Worm (Caenorhabditis elegans) whole organism, young adult: ENCODE results near the gene btb-18.

Experiments used
- B0261.1 ChIP-seq: sonication (generic microtip); optimal IDR thresholded peaks from 2 replicates; lab custom pipeline; 2016; ENCODE audit warnings: mild to moderate bottlenecking, missing genetic modification characterization, moderate library complexity, missing compliant biosample characterization
- B0336.3 ChIP-seq: fragments of 200-800 bp; sonication (Bioruptor generic); IDR thresholded peaks from 2 replicates; pipeline ENCODE4 v1.3.6; 2022; ENCODE audit warnings: missing genetic modification characterization, missing compliant biosample characterization
- C17E4.6 ChIP-seq: fragments of 200-800 bp; sonication (Bioruptor generic); IDR thresholded peaks from 2 replicates; pipeline ENCODE4 v1.3.6; 2022; ENCODE audit warnings: missing genetic modification reagents, missing genetic modification characterization, missing compliant biosample characterization
- D2030.7 ChIP-seq: fragments of 200-800 bp; sonication (Bioruptor generic); IDR thresholded peaks from 2 replicates; pipeline ENCODE4 v1.3.6; 2022; ENCODE audit warnings: missing genetic modification reagents, missing genetic modification characterization, missing compliant biosample characterization
- F22D6.2 ChIP-seq: sonication (generic microtip); optimal IDR thresholded peaks from 2 replicates; lab custom pipeline; 2016; ENCODE audit warnings: mild to moderate bottlenecking, missing genetic modification characterization, missing compliant biosample characterization
- F23B12.7 ChIP-seq: sonication (generic microtip); optimal IDR thresholded peaks from 2 replicates; lab custom pipeline; 2017; ENCODE audit warnings: missing genetic modification characterization, mild to moderate bottlenecking, missing compliant biosample characterization, antibody characterized with exemption, moderate library complexity; ENCODE audit not compliant: insufficient read depth
- F57A8.1 ChIP-seq: fragments of 200-800 bp; sonication (Bioruptor generic); optimal IDR thresholded peaks from 2 replicates; lab custom pipeline; 2018; ENCODE audit warnings: mild to moderate bottlenecking, missing genetic modification characterization, moderate library complexity, missing compliant biosample characterization
- K12H6.12 ChIP-seq: fragments of 200-800 bp; sonication (Bioruptor generic); optimal IDR thresholded peaks from 2 replicates; lab custom pipeline; 2018; ENCODE audit warnings: mild to moderate bottlenecking, missing genetic modification characterization, missing compliant biosample characterization
- Y53G8AR.9 ChIP-seq: fragments of 200-800 bp; sonication (Bioruptor generic); conservative IDR thresholded peaks from 2 replicates; pipeline ENCODE4 v1.3.6; 2022; ENCODE audit warnings: missing genetic modification reagents, missing genetic modification characterization, missing compliant biosample characterization
- akir-1 ChIP-seq: fragments of 200-800 bp; sonication (Bioruptor generic); optimal IDR thresholded peaks from 2 replicates; lab custom pipeline; 2018; ENCODE audit warnings: mild to moderate bottlenecking, missing genetic modification characterization, moderate library complexity, missing compliant biosample characterization
- aptf-2 ChIP-seq: fragments of 200-800 bp; sonication (Bioruptor generic); conservative IDR thresholded peaks from 2 replicates; pipeline ENCODE4 v1.3.6; 2022; ENCODE audit warnings: missing genetic modification reagents, missing genetic modification characterization, missing compliant biosample characterization
- attf-5 ChIP-seq: fragments of 200-800 bp; sonication (Bioruptor generic); optimal IDR thresholded peaks from 2 replicates; lab custom pipeline; 2018; ENCODE audit warnings: mild to moderate bottlenecking, missing genetic modification characterization, missing compliant biosample characterization
- attf-6 ChIP-seq: fragments of 200-800 bp; sonication (Bioruptor generic); IDR thresholded peaks from 2 replicates; pipeline ENCODE4 v1.3.6; 2022; ENCODE audit warnings: missing genetic modification reagents, missing genetic modification characterization, missing compliant biosample characterization
- ccch-3 ChIP-seq: fragments of 200-800 bp; sonication (Bioruptor generic); optimal IDR thresholded peaks from 2 replicates; lab custom pipeline; 2018; ENCODE audit warnings: mild to moderate bottlenecking, missing genetic modification characterization, missing compliant biosample characterization
- ceh-100 ChIP-seq: fragments of 200-800 bp; sonication (Bioruptor generic); IDR thresholded peaks from 2 replicates; pipeline ENCODE4 v1.3.6; 2022; ENCODE audit warnings: missing genetic modification reagents, missing genetic modification characterization, missing compliant biosample characterization
- ceh-40 ChIP-seq: fragments of 200-800 bp; sonication (Bioruptor generic); IDR thresholded peaks from 2 replicates; pipeline ENCODE4 v1.3.6; 2022; ENCODE audit warnings: missing genetic modification characterization, missing compliant biosample characterization
- ceh-79 ChIP-seq: sonication (generic microtip); optimal IDR thresholded peaks from 2 replicates; lab custom pipeline; 2017; ENCODE audit warnings: mild to moderate bottlenecking, missing genetic modification characterization, missing compliant biosample characterization
- dox-1 ChIP-seq: fragments of 200-800 bp; sonication (Bioruptor generic); IDR thresholded peaks from 2 replicates; pipeline ENCODE4 v1.3.6; 2022; ENCODE audit warnings: missing genetic modification reagents, missing genetic modification characterization, missing compliant biosample characterization
- dpff-1 ChIP-seq: sonication (generic microtip); optimal IDR thresholded peaks from 2 replicates; lab custom pipeline; 2017; ENCODE audit warnings: mild to moderate bottlenecking, missing genetic modification characterization, missing compliant biosample characterization
- egl-44 ChIP-seq: fragments of 200-800 bp; sonication (Bioruptor generic); IDR thresholded peaks from 2 replicates; pipeline ENCODE4 v1.3.6; 2022; ENCODE audit warnings: missing genetic modification reagents, missing genetic modification characterization, missing compliant biosample characterization
- gei-17 ChIP-seq: fragments of 200-800 bp; sonication (Bioruptor generic); optimal IDR thresholded peaks from 2 replicates; lab custom pipeline; 2018; ENCODE audit warnings: mild to moderate bottlenecking, missing genetic modification characterization, missing compliant biosample characterization
- hlh-12 ChIP-seq: sonication (generic microtip); optimal IDR thresholded peaks from 2 replicates; lab custom pipeline; 2016; ENCODE audit warnings: missing genetic modification characterization, missing compliant biosample characterization
- hmg-20 ChIP-seq: fragments of 200-800 bp; sonication (Bioruptor generic); IDR thresholded peaks from 2 replicates; pipeline ENCODE4 v1.3.6; 2022; ENCODE audit warnings: missing genetic modification reagents, missing genetic modification characterization, missing compliant biosample characterization
- hrde-1 ChIP-seq: sonication (generic microtip); optimal IDR thresholded peaks from 2 replicates; lab custom pipeline; 2016; ENCODE audit warnings: missing genetic modification characterization, mild to moderate bottlenecking, missing compliant biosample characterization, moderate library complexity, missing genotype, missing genetic modification reagents, borderline replicate concordance
- lag-1 ChIP-seq: fragments of 200-800 bp; sonication (Bioruptor generic); IDR thresholded peaks from 2 replicates; pipeline ENCODE4 v1.3.6; 2022; ENCODE audit warnings: missing genetic modification reagents, missing genetic modification characterization, missing compliant biosample characterization
- lin-40 ChIP-seq: sonication (generic microtip); optimal IDR thresholded peaks from 2 replicates; lab custom pipeline; 2016; ENCODE audit warnings: missing genetic modification characterization, mild to moderate bottlenecking, missing compliant biosample characterization, missing genotype, missing genetic modification reagents
- lsl-1 ChIP-seq: fragments of 200-800 bp; sonication (Bioruptor generic); optimal IDR thresholded peaks from 2 replicates; lab custom pipeline; 2018; ENCODE audit warnings: mild to moderate bottlenecking, missing genetic modification characterization, moderate library complexity, missing compliant biosample characterization
- madf-8 ChIP-seq: fragments of 200-800 bp; sonication (Bioruptor generic); conservative IDR thresholded peaks from 2 replicates; pipeline ENCODE4 v1.3.6; 2022; ENCODE audit warnings: missing genetic modification reagents, missing genetic modification characterization, missing compliant biosample characterization
- pbrm-1 ChIP-seq: fragments of 200-800 bp; sonication (Bioruptor generic); IDR thresholded peaks from 2 replicates; pipeline ENCODE4 v1.3.6; 2022; ENCODE audit warnings: missing genetic modification reagents, missing genetic modification characterization, missing compliant biosample characterization
- rcor-1 ChIP-seq: fragments of 200-800 bp; sonication (Bioruptor generic); IDR thresholded peaks from 2 replicates; pipeline ENCODE4 v1.3.6; 2022; ENCODE audit warnings: missing genetic modification reagents, missing genetic modification characterization, missing compliant biosample characterization
- sea-2 ChIP-seq: fragments of 200-800 bp; sonication (Bioruptor generic); IDR thresholded peaks from 2 replicates; pipeline ENCODE4 v1.3.6; 2022; ENCODE audit warnings: missing genetic modification characterization, missing compliant biosample characterization
- snpc-1.3 ChIP-seq: sonication (generic microtip); optimal IDR thresholded peaks from 2 replicates; lab custom pipeline; 2017; ENCODE audit warnings: missing genetic modification characterization, mild to moderate bottlenecking, missing compliant biosample characterization, antibody characterized with exemption, moderate library complexity, missing genotype, missing genetic modification reagents; ENCODE audit not compliant: insufficient read depth
- tlf-1 ChIP-seq: fragments of 200-800 bp; sonication (Bioruptor generic); optimal IDR thresholded peaks from 2 replicates; lab custom pipeline; 2018; ENCODE audit warnings: mild to moderate bottlenecking, missing genetic modification characterization, missing compliant biosample characterization
- unc-62 ChIP-seq: fragments of 150-350 bp; optimal IDR thresholded peaks from 2 replicates; lab custom pipeline; 2014; ENCODE audit warnings: missing biosample characterization, missing genetic modification reagents, missing genetic modification characterization
- xnd-1 ChIP-seq: sonication (generic microtip); optimal IDR thresholded peaks from 2 replicates; lab custom pipeline; 2016; ENCODE audit warnings: missing genotype, missing genetic modification reagents, missing genetic modification characterization, missing compliant biosample characterization
- zfh-2 ChIP-seq: fragments of 200-800 bp; sonication (Bioruptor generic); conservative IDR thresholded peaks from 2 replicates; pipeline ENCODE4 v1.3.6; 2022; ENCODE audit warnings: missing genetic modification reagents, missing genetic modification characterization, missing compliant biosample characterization
- ztf-28 ChIP-seq: fragments of 200-800 bp; sonication (Bioruptor generic); IDR thresholded peaks from 2 replicates; pipeline ENCODE4 v1.3.6; 2022; ENCODE audit warnings: missing genetic modification reagents, missing genetic modification characterization, missing compliant biosample characterization
- ztf-3 ChIP-seq: fragments of 200-800 bp; sonication (Bioruptor generic); optimal IDR thresholded peaks from 2 replicates; lab custom pipeline; 2018; ENCODE audit warnings: mild to moderate bottlenecking, missing genetic modification characterization, missing compliant biosample characterization

btb-18 gene

ce11 chrII:3322257-3322656 lies 24.2 kb downstream of the btb-18 start, which contains the start of gene Y46D2A.1:
Y46D2A.1 (plus strand) TSS chrII:3322557.
- no peak for TF ChIP-seq K12H6.12 (tag; lab: Kevin White, UChicago)
- TF ChIP-seq gei-17 (GFP tag; lab: Kevin White, UChicago), result no peak
- TF ChIP-seq attf-5 (GFP tag; lab: Kevin White, UChicago), result no peak

ce11 chrII:3323179-3323578 lies 25.2 kb downstream of the btb-18 start, which contains the start of gene Y46D2A.2:
Y46D2A.2 (minus strand) TSS chrII:3323279.
- TF ChIP-seq rcor-1 (GFP tag; lab: Robert Waterston, UW) (no peak), C17E4.6 (GFP tag; lab: Robert Waterston, UW) (no peak), ztf-3 (no peak), hrde-1 (tag; lab: Kevin White, UChicago) (no peak), F23B12.7 (tag; lab: Kevin White, UChicago) (no peak), aptf-2 (GFP tag; lab: Robert Waterston, UW) (no peak), xnd-1 (no peak), gei-17 (GFP tag; lab: Kevin White, UChicago) (no peak), pbrm-1 (GFP tag; lab: Robert Waterston, UW) (no peak), dox-1 (GFP tag; lab: Robert Waterston, UW) (no peak), ccch-3 (GFP tag; lab: Kevin White, UChicago) (no peak), lag-1 (GFP tag; lab: Robert Waterston, UW) (no peak), snpc-1.3 (tag; lab: Kevin White, UChicago) (no peak)

- TF ChIP-seq tlf-1 (GFP tag; lab: Kevin White, UChicago), result no peak
These were observed 29.1 kb downstream of the btb-18 start, which contains the start of gene Y46D2A.3 for ce11 chrII:3327104-3327503. Y46D2A.3 (minus strand) TSS chrII:3327204.

- TF ChIP-seq B0261.1 (tag; lab: Kevin White, UChicago), result no peak
- no peak for TF ChIP-seq C17E4.6 (GFP tag; lab: Robert Waterston, UW)
- no peak for TF ChIP-seq sea-2 (GFP tag; lab: Robert Waterston, UW)
- no peak for TF ChIP-seq akir-1 (GFP tag; lab: Kevin White, UChicago)
- no peak for TF ChIP-seq zfh-2
- no peak for TF ChIP-seq ceh-79 (tag; lab: Kevin White, UChicago)
- no peak for TF ChIP-seq D2030.7
- no peak for TF ChIP-seq ceh-40 (GFP tag; lab: Robert Waterston, UW)
- no peak for TF ChIP-seq unc-62 (GFP tag; lab: Kevin White, UChicago)
- no peak for TF ChIP-seq Y53G8AR.9
- TF ChIP-seq tlf-1 (GFP tag; lab: Kevin White, UChicago), result no peak
- no peak for TF ChIP-seq hmg-20 (GFP tag; lab: Robert Waterston, UW)
- TF ChIP-seq hlh-12 (tag; lab: Kevin White, UChicago), result no peak
- TF ChIP-seq snpc-1.3 (tag; lab: Kevin White, UChicago), result no peak
- TF ChIP-seq madf-8 (GFP tag; lab: Robert Waterston, UW), result no peak
- TF ChIP-seq F22D6.2 (tag; lab: Kevin White, UChicago), result no peak
- TF ChIP-seq, all 124 proteins: peak for 0
These were observed 34.0 kb downstream of the btb-18 start, which contains the start of gene irld-27 for ce11 chrII:3332039-3332438. irld-27 (plus strand) TSS chrII:3332339.

- TF ChIP-seq egl-44 (GFP tag; lab: Robert Waterston, UW) (no peak), ceh-100 (GFP tag; lab: Robert Waterston, UW) (no peak), lin-40 (tag; lab: Kevin White, UChicago) (no peak), F57A8.1 (GFP tag; lab: Kevin White, UChicago) (no peak), dpff-1 (no peak), attf-6 (GFP tag; lab: Robert Waterston, UW) (no peak), D2030.7 (no peak), ztf-28 (no peak), tlf-1 (GFP tag; lab: Kevin White, UChicago) (no peak), unc-62 (GFP tag; lab: Kevin White, UChicago) (no peak), lsl-1 (GFP tag; lab: Kevin White, UChicago) (no peak), B0336.3 (GFP tag; lab: Robert Waterston, UW) (no peak)
These were observed 39.0 kb downstream of the btb-18 start, which contains the start of gene F14D2.19 for ce11 chrII:3337039-3337438. F14D2.19 (minus strand) TSS chrII:3337139.
